Worm (Caenorhabditis elegans) whole organism, early embryonic: ENCODE results near the gene cls-1.

ENCODE experiments used
- B0310.2 ChIP-seq: sonication (generic microtip); optimal IDR thresholded peaks from 2 replicates; lab custom pipeline; 2016; ENCODE audit warnings: mild to moderate bottlenecking, missing genetic modification characterization, missing compliant biosample characterization
- ama-1 ChIP-seq: fragments of 150-350 bp; optimal IDR thresholded peaks from 2 replicates; lab custom pipeline; 2014
- ceh-13 ChIP-seq: fragments of 200-800 bp; sonication (Bioruptor generic); optimal IDR thresholded peaks from 2 replicates; lab custom pipeline; 2018; ENCODE audit warnings: mild to moderate bottlenecking, missing genetic modification characterization, missing compliant biosample characterization
- ets-7 ChIP-seq: sonication (generic microtip); optimal IDR thresholded peaks from 2 replicates; lab custom pipeline; 2016; ENCODE audit warnings: missing genotype, missing genetic modification characterization, missing compliant biosample characterization
- flt-1 ChIP-seq: fragments of 200-800 bp; sonication (Bioruptor generic); IDR thresholded peaks from 2 replicates; pipeline ENCODE4 v1.3.6; 2022; ENCODE audit warnings: missing genetic modification characterization, missing compliant biosample characterization
- hmbx-1 ChIP-seq: sonication (generic microtip); optimal IDR thresholded peaks from 2 replicates; lab custom pipeline; 2016; ENCODE audit warnings: mild to moderate bottlenecking, missing genetic modification characterization, missing compliant biosample characterization
- hmg-4 ChIP-seq: fragments of 200-800 bp; sonication (Bioruptor generic); optimal IDR thresholded peaks from 2 replicates; lab custom pipeline; 2018; ENCODE audit warnings: mild to moderate bottlenecking, missing genetic modification characterization, missing compliant biosample characterization
- hnd-1 ChIP-seq: sonication (generic microtip); optimal IDR thresholded peaks from 2 replicates; lab custom pipeline; 2016; ENCODE audit warnings: missing genetic modification characterization, missing compliant biosample characterization
- pes-1 ChIP-seq: fragments of 200-800 bp; sonication (Bioruptor generic); IDR thresholded peaks from 2 replicates; pipeline ENCODE4 v1.3.6; 2022; ENCODE audit warnings: missing genetic modification reagents, missing genetic modification characterization, missing compliant biosample characterization
- scrt-1 ChIP-seq: fragments of 200-800 bp; sonication (Bioruptor generic); IDR thresholded peaks from 2 replicates; pipeline ENCODE4 v1.3.6; 2022; ENCODE audit warnings: missing genetic modification characterization, missing compliant biosample characterization
- sea-1 ChIP-seq: fragments of 200-800 bp; sonication (Bioruptor generic); conservative IDR thresholded peaks from 2 replicates; pipeline ENCODE4 v1.3.6; 2022; ENCODE audit warnings: missing genetic modification characterization, missing compliant biosample characterization
- tbx-11 ChIP-seq: fragments of 200-800 bp; sonication (Bioruptor generic); IDR thresholded peaks from 2 replicates; pipeline ENCODE4 v1.3.6; 2022; ENCODE audit warnings: missing genetic modification characterization, missing compliant biosample characterization
- tbx-37 ChIP-seq: fragments of 200-800 bp; sonication (Bioruptor generic); conservative IDR thresholded peaks from 2 replicates; pipeline ENCODE4 v1.3.6; 2022; ENCODE audit warnings: missing genetic modification reagents, missing genetic modification characterization, missing compliant biosample characterization
- tra-4 ChIP-seq: sonication (generic microtip); optimal IDR thresholded peaks from 2 replicates; lab custom pipeline; 2017; ENCODE audit warnings: missing genetic modification characterization, missing compliant biosample characterization

- TF ChIP-seq flt-1 (GFP tag; lab: Robert Waterston, UW) (no peak), ama-1 (lab: Kevin White, UChicago) (no peak), hnd-1 (tag; lab: Kevin White, UChicago) (no peak), hmbx-1 (tag; lab: Kevin White, UChicago) (no peak), tbx-11 (no peak), hmg-4 (GFP tag; lab: Kevin White, UChicago) (no peak), ets-7 (no peak), B0310.2 (tag; lab: Kevin White, UChicago) (no peak), pes-1 (GFP tag; lab: Robert Waterston, UW) (no peak), tra-4 (tag; lab: Kevin White, UChicago) (no peak), sea-1 (GFP tag; lab: Robert Waterston, UW) (no peak), scrt-1 (no peak), ceh-13 (no peak), tbx-37 (GFP tag; lab: Robert Waterston, UW) (no peak)
Measured at ce11 chrIII:7499421-7499902, 8.5 kb upstream of the cls-1 start, which contains the start of the genes C07H6.9 and sap-140.
